Worm (Caenorhabditis elegans) whole organism, L1 larva: ENCODE data around the gene F35H10.3.

Source experiments
- C16A3.4 ChIP-seq: fragments of 150-350 bp; optimal IDR thresholded peaks from 2 replicates; lab custom pipeline; 2014; ENCODE audit warnings: missing biosample characterization, missing genetic modification characterization
- F16B12.6 ChIP-seq: fragments of 150-350 bp; optimal IDR thresholded peaks from 2 replicates; lab custom pipeline; 2014; ENCODE audit warnings: missing biosample characterization, missing genetic modification characterization
- aha-1 ChIP-seq: fragments of 150-350 bp; optimal IDR thresholded peaks from 2 replicates; lab custom pipeline; 2014; ENCODE audit warnings: missing biosample characterization, missing genetic modification characterization
- aly-2 ChIP-seq: fragments of 150-350 bp; optimal IDR thresholded peaks from 2 replicates; lab custom pipeline; 2014; ENCODE audit warnings: missing biosample characterization, missing genetic modification characterization
- ama-1 ChIP-seq: fragments of 150-350 bp; optimal IDR thresholded peaks from 2 replicates; lab custom pipeline; 2014
- ceh-8 ChIP-seq: fragments of 200-800 bp; sonication (Bioruptor generic); optimal IDR thresholded peaks from 2 replicates; lab custom pipeline; 2018; ENCODE audit warnings: mild to moderate bottlenecking, missing genetic modification characterization, moderate library complexity, missing compliant biosample characterization
- ceh-82 ChIP-seq, 3 experiments: fragments of 150-350 bp in 1 of 3; sonication (generic microtip) in 2 of 3; optimal IDR thresholded peaks; 2 replicates each; lab custom pipeline; 2014 to 2017; ENCODE audit warnings: missing biosample characterization in 3 of 3, missing genetic modification characterization in 3 of 3
- ces-1 ChIP-seq: fragments of 150-350 bp; optimal IDR thresholded peaks from 2 replicates; lab custom pipeline; 2014; ENCODE audit warnings: missing biosample characterization, missing genetic modification reagents, missing genetic modification characterization
- dpl-1 ChIP-seq, 3 experiments: fragments of 150-350 bp in 2 of 3; sonication (generic microtip) in 1 of 3; optimal IDR thresholded peaks; 2 replicates each; lab custom pipeline; 2014 to 2017; ENCODE audit warnings: missing biosample characterization in 3 of 3, missing genetic modification characterization in 3 of 3, missing genetic modification reagents in 3 of 3
- efl-1 ChIP-seq, 4 experiments: fragments of 150-350 bp; optimal IDR thresholded peaks in 3 of 4; peaks in 1 of 4; 1 replicate in 1 of 4; 2 replicates in 3 of 4; lab custom pipeline; 2014; ENCODE audit warnings: missing biosample characterization in 2 of 4, missing genetic modification characterization in 2 of 4, missing genetic modification reagents in 2 of 4
- efl-3 ChIP-seq: fragments of 200-800 bp; sonication (Bioruptor generic); optimal IDR thresholded peaks from 2 replicates; lab custom pipeline; 2018; ENCODE audit warnings: mild to moderate bottlenecking, missing genetic modification characterization, missing compliant biosample characterization
- egl-13 ChIP-seq: sonication (generic microtip); optimal IDR thresholded peaks from 2 replicates; lab custom pipeline; 2016; ENCODE audit warnings: missing genotype, missing genetic modification reagents, missing genetic modification characterization, missing compliant biosample characterization
- egl-27 ChIP-seq, 2 experiments: fragments of 150-350 bp in 1 of 2; sonication (generic microtip); optimal IDR thresholded peaks; 3 replicates each; lab custom pipeline; 2017 to 2018; ENCODE audit warnings: missing biosample characterization in 2 of 2, missing genetic modification characterization in 2 of 2, missing genetic modification reagents in 2 of 2
- elt-3 ChIP-seq, 6 experiments: fragments of 150-350 bp in 1 of 6; sonication (generic microtip); optimal IDR thresholded peaks; 2 replicates each; lab custom pipeline; 2017 to 2018; ENCODE audit warnings: missing biosample characterization in 6 of 6, missing genetic modification characterization in 6 of 6, inconsistent platforms in 1 of 6
- ets-5 ChIP-seq: fragments of 200-800 bp; sonication (Bioruptor generic); IDR thresholded peaks from 2 replicates; pipeline ENCODE4 v1.3.6; 2022; ENCODE audit warnings: missing genetic modification characterization, missing compliant biosample characterization
- grh-1 ChIP-seq: fragments of 200-800 bp; sonication (Bioruptor generic); IDR thresholded peaks from 2 replicates; pipeline ENCODE4 v1.3.6; 2022; ENCODE audit warnings: missing genetic modification reagents, missing genetic modification characterization, missing compliant biosample characterization
- hlh-17 ChIP-seq: fragments of 200-800 bp; sonication (Bioruptor generic); optimal IDR thresholded peaks from 2 replicates; lab custom pipeline; 2018; ENCODE audit warnings: missing genetic modification characterization, mild to moderate bottlenecking, missing compliant biosample characterization, moderate library complexity, borderline replicate concordance
- irx-1 ChIP-seq: sonication (generic microtip); optimal IDR thresholded peaks from 2 replicates; lab custom pipeline; 2016; ENCODE audit warnings: missing genetic modification characterization, missing compliant biosample characterization
- jun-1 ChIP-seq: fragments of 150-350 bp; optimal IDR thresholded peaks from 2 replicates; lab custom pipeline; 2014; ENCODE audit warnings: missing biosample characterization, missing genetic modification reagents, missing genetic modification characterization
- lin-13 ChIP-seq: fragments of 150-350 bp; optimal IDR thresholded peaks from 2 replicates; lab custom pipeline; 2014; ENCODE audit warnings: missing biosample characterization, missing genetic modification reagents, missing genetic modification characterization
- lin-39 ChIP-seq: fragments of 150-350 bp; optimal IDR thresholded peaks from 2 replicates; lab custom pipeline; 2014; ENCODE audit warnings: missing biosample characterization, missing genetic modification reagents, missing genetic modification characterization
- lsy-2 ChIP-seq, 2 experiments: fragments of 150-350 bp; optimal IDR thresholded peaks; 2 replicates each; lab custom pipeline; 2014; ENCODE audit warnings: missing biosample characterization in 2 of 2, missing genetic modification characterization in 2 of 2
- mep-1 ChIP-seq: fragments of 150-350 bp; optimal IDR thresholded peaks from 2 replicates; lab custom pipeline; 2014; ENCODE audit warnings: missing biosample characterization, missing genetic modification characterization
- nhr-12 ChIP-seq: sonication (generic microtip); optimal IDR thresholded peaks from 2 replicates; lab custom pipeline; 2017; ENCODE audit warnings: missing biosample characterization, missing genetic modification characterization
- nhr-19 ChIP-seq: fragments of 200-800 bp; sonication (Bioruptor generic); conservative IDR thresholded peaks from 2 replicates; pipeline ENCODE4 v1.3.6; 2022; ENCODE audit warnings: missing genetic modification characterization, missing compliant biosample characterization
- nhr-20 ChIP-seq: sonication (generic microtip); optimal IDR thresholded peaks from 2 replicates; lab custom pipeline; 2016; ENCODE audit warnings: mild to moderate bottlenecking, missing genetic modification characterization, missing compliant biosample characterization
- nhr-71 ChIP-seq: sonication (generic microtip); optimal IDR thresholded peaks from 2 replicates; lab custom pipeline; 2016; ENCODE audit warnings: mild to moderate bottlenecking, missing genetic modification characterization, moderate library complexity, missing compliant biosample characterization
- nhr-85 ChIP-seq: sonication (generic microtip); peaks from one replicate; lab custom pipeline; 2016; ENCODE audit warnings: missing genetic modification characterization, inconsistent platforms, missing compliant biosample characterization
- pag-3 ChIP-seq: sonication (generic microtip); optimal IDR thresholded peaks from 2 replicates; lab custom pipeline; 2017; ENCODE audit warnings: missing genetic modification characterization, mild to moderate bottlenecking, missing compliant biosample characterization, antibody characterized with exemption, borderline replicate concordance; ENCODE audit not compliant: insufficient read depth
- rnt-1 ChIP-seq: sonication (generic microtip); optimal IDR thresholded peaks from 2 replicates; lab custom pipeline; 2016; ENCODE audit warnings: mild to moderate bottlenecking, missing genetic modification characterization, moderate library complexity, missing compliant biosample characterization
- snpc-4 ChIP-seq: fragments of 150-350 bp; optimal IDR thresholded peaks from 2 replicates; lab custom pipeline; 2014; ENCODE audit warnings: missing biosample characterization, missing genetic modification characterization
- snu-23 ChIP-seq: sonication (generic microtip); optimal IDR thresholded peaks from 2 replicates; lab custom pipeline; 2016; ENCODE audit warnings: missing genetic modification characterization, missing compliant biosample characterization
- sup-37 ChIP-seq: fragments of 200-800 bp; sonication (Bioruptor generic); optimal IDR thresholded peaks from 2 replicates; lab custom pipeline; 2018; ENCODE audit warnings: mild to moderate bottlenecking, missing genetic modification characterization, missing compliant biosample characterization
- swsn-7 ChIP-seq: sonication (generic microtip); optimal IDR thresholded peaks from 2 replicates; lab custom pipeline; 2016; ENCODE audit warnings: missing genetic modification characterization, missing compliant biosample characterization
- tbx-2 ChIP-seq: sonication (generic microtip); optimal IDR thresholded peaks from 2 replicates; lab custom pipeline; 2016; ENCODE audit warnings: missing genetic modification characterization, missing compliant biosample characterization
- tlp-1 ChIP-seq: fragments of 150-350 bp; optimal IDR thresholded peaks from 2 replicates; lab custom pipeline; 2014; ENCODE audit warnings: missing biosample characterization, missing genetic modification characterization
- unc-30 ChIP-seq: sonication (generic microtip); optimal IDR thresholded peaks from 2 replicates; lab custom pipeline; 2017; ENCODE audit warnings: missing biosample characterization, missing genetic modification characterization
- unc-86 ChIP-seq: sonication (generic microtip); optimal IDR thresholded peaks from 2 replicates; lab custom pipeline; 2016; ENCODE audit warnings: missing genetic modification characterization, missing compliant biosample characterization
- zip-4 ChIP-seq: fragments of 200-800 bp; sonication (Bioruptor generic); optimal IDR thresholded peaks from 2 replicates; lab custom pipeline; 2018; ENCODE audit warnings: mild to moderate bottlenecking, missing genetic modification characterization, moderate library complexity, missing compliant biosample characterization
- ztf-11 ChIP-seq, 2 experiments: sonication (generic microtip); optimal IDR thresholded peaks; 2 replicates each; lab custom pipeline; 2016 to 2017; ENCODE audit warnings: missing genetic modification characterization in 2 of 2, missing biosample characterization in 1 of 2, missing compliant biosample characterization in 1 of 2
- ztf-4 ChIP-seq: fragments of 150-350 bp; optimal IDR thresholded peaks from 2 replicates; lab custom pipeline; 2014; ENCODE audit warnings: missing biosample characterization, missing genetic modification characterization

F35H10.3 gene

DNA sequence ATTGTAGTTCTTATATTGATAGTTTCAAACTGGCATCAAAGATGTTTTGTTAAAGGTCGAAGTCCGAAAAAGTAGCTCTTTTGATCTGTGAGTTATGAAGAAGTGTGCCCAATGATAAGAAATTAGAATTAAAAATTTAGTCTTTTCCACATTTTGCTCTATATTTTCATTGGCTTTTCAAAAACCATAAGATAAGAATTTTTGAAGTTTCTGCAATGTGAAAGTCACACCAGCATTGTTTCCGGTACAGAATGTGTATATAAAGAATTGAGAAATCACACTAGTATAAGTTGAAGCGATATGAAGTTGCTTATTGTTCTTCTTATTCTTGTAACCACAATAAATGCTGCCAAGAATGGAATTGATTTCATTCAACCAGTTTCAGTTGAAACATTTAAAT lies 6.8 kb downstream of the F35H10.3 start, which contains the start of gene lys-10:
lys-10 (plus strand) TSS at position 301 of the 400 bp plus-strand sequence.
- no peak for TF ChIP-seq aly-2 (tag; lab: Kevin White, UChicago)
- no peak for TF ChIP-seq ztf-11 (tag; optimal IDR thresholded peaks at IDR 0.05; lab: Kevin White, UChicago)
- no peak for TF ChIP-seq grh-1 (GFP tag; lab: Robert Waterston, UW)
- TF ChIP-seq mep-1, result no peak
- no peak for TF ChIP-seq snpc-4 (tag; lab: Kevin White, UChicago)
- no peak for TF ChIP-seq jun-1
- no peak for TF ChIP-seq nhr-12 (tag; lab: Kevin White, UChicago)
- no peak for TF ChIP-seq ceh-8 (GFP tag; lab: Kevin White, UChicago)
- TF ChIP-seq aha-1 (tag; lab: Kevin White, UChicago), result no peak

DNA sequence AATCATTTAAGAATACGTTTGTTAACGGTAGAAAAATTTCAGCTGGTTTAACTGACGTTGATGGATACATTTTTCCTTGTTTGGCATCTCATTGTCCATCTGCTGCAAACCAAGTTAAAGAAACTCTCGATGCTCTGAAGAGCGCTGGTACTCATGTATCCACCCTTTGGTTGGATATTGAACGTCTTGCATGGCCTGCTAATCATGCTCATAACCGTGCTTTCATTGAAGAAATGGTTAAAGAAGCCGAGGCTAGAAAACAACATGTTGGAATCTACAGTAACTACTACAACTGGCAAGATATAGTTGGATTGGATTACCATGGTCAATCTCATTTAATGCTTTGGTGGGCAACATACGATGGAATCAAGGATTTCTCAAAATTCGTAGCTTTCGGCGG lies 7.3 kb downstream of the F35H10.3 start:
- no peak for TF ChIP-seq nhr-71 (tag; lab: Kevin White, UChicago)
- TF ChIP-seq tlp-1 (tag; lab: Kevin White, UChicago), result no peak
- TF ChIP-seq efl-1 (optimal IDR thresholded peaks at IDR 0.05; lab: Kevin White, UChicago), result no peak
- TF ChIP-seq efl-1 (GFP tag; optimal IDR thresholded peaks at IDR 0.05 in 1 of 2; lab: Kevin White, UChicago), result peak in 1 of 2 experiments; percentile 6
- TF ChIP-seq, all 84 proteins: peak for 1

DNA sequence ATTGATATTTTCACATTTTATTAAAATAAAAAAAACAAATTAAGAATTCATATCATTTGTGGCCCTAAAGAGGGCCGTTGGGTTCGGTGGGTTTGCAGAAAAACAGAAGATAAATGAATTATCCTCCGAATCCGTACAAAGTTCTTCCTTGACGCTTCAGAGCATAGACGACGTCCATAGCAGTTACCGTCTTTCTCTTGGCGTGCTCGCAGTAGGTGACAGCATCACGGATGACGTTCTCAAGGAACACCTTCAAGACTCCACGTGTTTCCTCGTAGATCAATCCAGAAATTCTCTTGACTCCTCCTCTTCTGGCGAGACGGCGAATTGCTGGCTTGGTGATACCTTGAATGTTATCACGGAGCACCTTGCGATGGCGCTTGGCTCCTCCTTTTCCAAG lies 7.8 kb downstream of the F35H10.3 start:
- TF ChIP-seq snpc-4 (tag; lab: Kevin White, UChicago) (no peak), rnt-1 (tag; lab: Kevin White, UChicago) (no peak)

DNA sequence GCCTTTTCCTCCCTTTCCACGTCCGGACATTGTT lies 8.0 kb downstream of the F35H10.3 start, which contains the start of gene his-31:
his-31 (minus strand) TSS at position 30 of the 34 bp plus-strand sequence.
- TF ChIP-seq sup-37 (GFP tag; lab: Kevin White, UChicago) (no peak), ets-5 (GFP tag; lab: Robert Waterston, UW) (no peak), hlh-17 (GFP tag; lab: Kevin White, UChicago) (no peak), elt-3 (tag; optimal IDR thresholded peaks at IDR 0.05; lab: Kevin White, UChicago) (no peak), pag-3 (tag; lab: Kevin White, UChicago) (no peak)
- TF ChIP-seq, all 84 proteins: peak for 0

DNA sequence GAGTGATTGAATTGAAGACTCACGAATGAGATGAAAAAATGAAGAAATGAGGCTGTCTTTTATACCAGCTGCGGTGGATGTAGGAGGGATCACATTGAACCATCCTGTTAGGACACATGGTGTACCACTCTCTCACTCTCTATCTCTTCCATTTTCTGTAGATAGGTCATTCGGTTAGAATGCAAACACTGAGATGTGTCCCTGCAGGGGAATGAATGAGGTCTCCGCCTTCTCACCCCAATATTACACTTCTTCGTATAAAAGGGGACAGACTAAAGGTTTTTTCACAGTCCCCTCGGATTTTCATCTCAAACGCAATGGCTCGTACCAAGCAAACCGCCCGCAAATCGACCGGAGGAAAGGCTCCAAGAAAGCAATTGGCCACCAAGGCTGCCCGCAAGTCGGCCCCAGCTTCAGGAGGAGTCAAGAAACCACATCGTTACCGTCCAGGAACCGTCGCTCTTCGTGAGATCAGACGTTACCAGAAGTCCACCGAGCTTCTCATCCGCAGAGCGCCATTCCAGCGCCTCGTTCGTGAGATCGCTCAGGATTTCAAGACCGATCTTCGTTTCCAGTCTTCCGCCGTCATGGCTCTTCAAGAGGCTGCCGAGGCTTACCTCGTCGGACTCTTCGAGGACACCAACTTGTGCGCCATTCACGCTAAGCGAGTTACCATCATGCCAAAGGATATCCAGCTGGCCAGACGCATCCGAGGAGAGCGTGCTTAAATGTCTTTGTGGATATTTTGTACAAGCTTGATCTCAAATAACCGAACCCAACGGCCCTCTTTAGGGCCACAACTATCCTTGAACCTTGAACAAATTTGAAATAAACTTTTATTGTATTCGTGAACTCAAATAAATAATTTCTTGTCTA lies 8.5 kb downstream of the F35H10.3 start, which contains the start of gene his-32:
his-32 (plus strand) TSS at position 318 of the 876 bp plus-strand sequence.
- TF ChIP-seq unc-86 (peak; percentile 75), ama-1 (lab: Kevin White, UChicago) (no peak), tbx-2 (tag; lab: Kevin White, UChicago) (peak; percentile 38), egl-13 (tag; lab: Kevin White, UChicago) (no peak), irx-1 (tag; lab: Kevin White, UChicago) (no peak), nhr-71 (tag; lab: Kevin White, UChicago) (peak; percentile 69), lin-39 (tag; lab: Kevin White, UChicago) (peak; percentile 74), grh-1 (GFP tag; lab: Robert Waterston, UW) (peak; percentile 21; the same call in 1 of the 2 replicates), lin-13 (GFP tag; lab: Kevin White, UChicago) (peak; percentile 55), C16A3.4 (tag; lab: Kevin White, UChicago) (peak; percentile 61), ztf-11 (tag; optimal IDR thresholded peaks at IDR 0.05; lab: Kevin White, UChicago) (peak; percentile 60 to 97), ztf-4 (tag; lab: Kevin White, UChicago) (peak; percentile 72), rnt-1 (tag; lab: Kevin White, UChicago) (peak; percentile 58), nhr-85 (tag; lab: Kevin White, UChicago) (peak; percentile 81), efl-3 (GFP tag; lab: Kevin White, UChicago) (peak; percentile 82), nhr-20 (tag; lab: Kevin White, UChicago) (peak; percentile 59), mep-1 (peak; percentile 80), ces-1 (no peak), ceh-82 (tag; optimal IDR thresholded peaks at IDR 0.05; lab: Kevin White, UChicago) (no peak), ets-5 (GFP tag; lab: Robert Waterston, UW) (no peak), snu-23 (GFP tag; lab: Kevin White, UChicago) (peak; percentile 68), zip-4 (GFP tag; lab: Kevin White, UChicago) (no peak), egl-27 (tag; optimal IDR thresholded peaks at IDR 0.05; lab: Kevin White, UChicago) (no peak), aly-2 (tag; lab: Kevin White, UChicago) (no peak), dpl-1 (GFP tag; optimal IDR thresholded peaks at IDR 0.05; lab: Kevin White, UChicago) (peak in 2 of 3 experiments; percentile 1 to 34), F16B12.6 (tag; lab: Kevin White, UChicago) (no peak), nhr-19 (peak; percentile 16; the same call in 1 of the 2 replicates), efl-1 (optimal IDR thresholded peaks at IDR 0.05; lab: Kevin White, UChicago) (peak; percentile 18 to 43), efl-1 (GFP tag; optimal IDR thresholded peaks at IDR 0.05 in 1 of 2; lab: Kevin White, UChicago) (peak in 1 of 2 experiments; percentile 89), swsn-7 (tag; lab: Kevin White, UChicago) (peak; percentile 79), elt-3 (tag; optimal IDR thresholded peaks at IDR 0.05; lab: Kevin White, UChicago) (peak in 1 of 6 experiments; percentile 47), lsy-2 (tag; optimal IDR thresholded peaks at IDR 0.05; lab: Kevin White, UChicago) (peak in 1 of 2 experiments; percentile 71), unc-30 (no peak)
